Fruit fly (Drosophila melanogaster) Kc167 (cell line): ENCODE measurements around the gene Calx.

ENCODE experiments used
- Sin3A ChIP-seq: fragments of >200 bp; optimal IDR thresholded peaks from 2 replicates; lab custom pipeline; 2018; ENCODE audit warnings: missing external identifiers
- h ChIP-seq: fragments of >200 bp; optimal IDR thresholded peaks from 3 replicates; lab custom pipeline; 2018; ENCODE audit warnings: missing external identifiers

- no peak for TF ChIP-seq h
- TF ChIP-seq Sin3A (lab: Kevin White, UChicago): no peak
Observed at dm6 chr3R:20977846-20978295, at the start of gene Calx.
